Worm (Caenorhabditis elegans) whole organism, L4/young adult: ENCODE data around the gene Y45F10B.59.

Experiments used
- W03F9.2 ChIP-seq: fragments of 150-350 bp; optimal IDR thresholded peaks from 2 replicates; lab custom pipeline; 2014; ENCODE audit warnings: missing biosample characterization, missing genetic modification characterization
- dao-5 ChIP-seq: sonication (generic microtip); optimal IDR thresholded peaks from 2 replicates; lab custom pipeline; 2016; ENCODE audit warnings: missing genotype, missing genetic modification characterization, moderate library complexity, missing compliant biosample characterization
- him-1 ChIP-seq: sonication (generic microtip); optimal IDR thresholded peaks from 2 replicates; lab custom pipeline; 2016; ENCODE audit warnings: missing genotype, missing genetic modification reagents, missing genetic modification characterization, missing compliant biosample characterization

ce11 chrIV:13633165-13633564 is 30.7 kb downstream of the Y45F10B.59 start, which contains the start of gene fbxa-98:
- TF ChIP-seq W03F9.2 (no peak), dao-5 (tag; lab: Kevin White, UChicago) (no peak), him-1 (tag; lab: Kevin White, UChicago) (no peak)
